Worm (Caenorhabditis elegans) whole organism, L1 larva: ENCODE measurements around the gene col-166.

Experiments used
- C34B4.2 ChIP-seq: sonication (generic microtip); optimal IDR thresholded peaks from 2 replicates; lab custom pipeline; 2017; ENCODE audit warnings: mild to moderate bottlenecking, missing genetic modification characterization, missing compliant biosample characterization
- F16B12.6 ChIP-seq: fragments of 150-350 bp; optimal IDR thresholded peaks from 2 replicates; lab custom pipeline; 2014; ENCODE audit warnings: missing biosample characterization, missing genetic modification characterization
- Y116A8C.19 ChIP-seq: sonication (generic microtip); optimal IDR thresholded peaks from 2 replicates; lab custom pipeline; 2016; ENCODE audit warnings: missing compliant biosample characterization, missing genetic modification characterization, borderline replicate concordance
- alr-1 ChIP-seq: fragments of 200-800 bp; sonication (Bioruptor generic); optimal IDR thresholded peaks from 2 replicates; lab custom pipeline; 2018; ENCODE audit warnings: borderline replicate concordance, mild to moderate bottlenecking, missing genetic modification characterization, missing compliant biosample characterization
- aly-2 ChIP-seq: fragments of 150-350 bp; optimal IDR thresholded peaks from 2 replicates; lab custom pipeline; 2014; ENCODE audit warnings: missing biosample characterization, missing genetic modification characterization
- ama-1 ChIP-seq: fragments of 150-350 bp; optimal IDR thresholded peaks from 2 replicates; lab custom pipeline; 2014
- blmp-1 ChIP-seq: fragments of 150-350 bp; optimal IDR thresholded peaks from 2 replicates; lab custom pipeline; 2014; ENCODE audit warnings: missing biosample characterization, missing genetic modification characterization
- ceh-63 ChIP-seq: fragments of 200-800 bp; sonication (Bioruptor generic); optimal IDR thresholded peaks from 2 replicates; lab custom pipeline; 2018; ENCODE audit warnings: mild to moderate bottlenecking, missing genetic modification characterization, missing compliant biosample characterization
- ceh-8 ChIP-seq: fragments of 200-800 bp; sonication (Bioruptor generic); optimal IDR thresholded peaks from 2 replicates; lab custom pipeline; 2018; ENCODE audit warnings: mild to moderate bottlenecking, missing genetic modification characterization, moderate library complexity, missing compliant biosample characterization
- ceh-82 ChIP-seq, 3 experiments: fragments of 150-350 bp in 1 of 3; sonication (generic microtip) in 2 of 3; optimal IDR thresholded peaks; 2 replicates each; lab custom pipeline; 2014 to 2017; ENCODE audit warnings: missing biosample characterization in 3 of 3, missing genetic modification characterization in 3 of 3
- ceh-90 ChIP-seq: sonication (generic microtip); optimal IDR thresholded peaks from 2 replicates; lab custom pipeline; 2016; ENCODE audit warnings: missing genetic modification characterization, missing compliant biosample characterization
- dpl-1 ChIP-seq, 3 experiments: fragments of 150-350 bp in 2 of 3; sonication (generic microtip) in 1 of 3; optimal IDR thresholded peaks; 2 replicates each; lab custom pipeline; 2014 to 2017; ENCODE audit warnings: missing biosample characterization in 3 of 3, missing genetic modification characterization in 3 of 3, missing genetic modification reagents in 3 of 3
- egl-13 ChIP-seq: sonication (generic microtip); optimal IDR thresholded peaks from 2 replicates; lab custom pipeline; 2016; ENCODE audit warnings: missing genotype, missing genetic modification reagents, missing genetic modification characterization, missing compliant biosample characterization
- egl-27 ChIP-seq, 2 experiments: fragments of 150-350 bp in 1 of 2; sonication (generic microtip); optimal IDR thresholded peaks; 3 replicates each; lab custom pipeline; 2017 to 2018; ENCODE audit warnings: missing biosample characterization in 2 of 2, missing genetic modification characterization in 2 of 2, missing genetic modification reagents in 2 of 2
- elt-2 ChIP-seq: sonication (generic microtip); optimal IDR thresholded peaks from 2 replicates; lab custom pipeline; 2016; ENCODE audit warnings: missing genetic modification characterization, mild to moderate bottlenecking, inconsistent platforms, missing compliant biosample characterization, missing genetic modification reagents
- fkh-4 ChIP-seq: sonication (generic microtip); optimal IDR thresholded peaks from 2 replicates; lab custom pipeline; 2016; ENCODE audit warnings: missing compliant biosample characterization, missing genetic modification characterization, borderline replicate concordance
- hlh-4 ChIP-seq: sonication (generic microtip); optimal IDR thresholded peaks from 2 replicates; lab custom pipeline; 2016; ENCODE audit warnings: mild to moderate bottlenecking, missing genetic modification characterization, missing compliant biosample characterization
- hpl-2 ChIP-seq: fragments of 150-350 bp; optimal IDR thresholded peaks from 2 replicates; lab custom pipeline; 2014; ENCODE audit warnings: missing biosample characterization, missing genetic modification reagents, missing genetic modification characterization
- lin-13 ChIP-seq: fragments of 150-350 bp; optimal IDR thresholded peaks from 2 replicates; lab custom pipeline; 2014; ENCODE audit warnings: missing biosample characterization, missing genetic modification reagents, missing genetic modification characterization
- lir-3 ChIP-seq: sonication (generic microtip); optimal IDR thresholded peaks from 2 replicates; lab custom pipeline; 2016; ENCODE audit warnings: mild to moderate bottlenecking, missing genetic modification characterization, moderate library complexity, missing compliant biosample characterization; ENCODE audit not compliant: poor library complexity
- lsy-2 ChIP-seq, 2 experiments: fragments of 150-350 bp; optimal IDR thresholded peaks; 2 replicates each; lab custom pipeline; 2014; ENCODE audit warnings: missing biosample characterization in 2 of 2, missing genetic modification characterization in 2 of 2
- mdl-1 ChIP-seq, 2 experiments: fragments of 150-350 bp; optimal IDR thresholded peaks; 2 replicates each; lab custom pipeline; 2014 to 2017; ENCODE audit warnings: missing biosample characterization in 2 of 2, missing genetic modification characterization in 2 of 2, inconsistent platforms in 1 of 2
- mef-2 ChIP-seq: fragments of 150-350 bp; optimal IDR thresholded peaks from 2 replicates; lab custom pipeline; 2014; ENCODE audit warnings: missing biosample characterization, missing genetic modification characterization
- mep-1 ChIP-seq: fragments of 150-350 bp; optimal IDR thresholded peaks from 2 replicates; lab custom pipeline; 2014; ENCODE audit warnings: missing biosample characterization, missing genetic modification characterization
- nhr-237 ChIP-seq: fragments of 150-350 bp; optimal IDR thresholded peaks from 2 replicates; lab custom pipeline; 2014; ENCODE audit warnings: missing biosample characterization, missing genetic modification characterization
- nhr-71 ChIP-seq: sonication (generic microtip); optimal IDR thresholded peaks from 2 replicates; lab custom pipeline; 2016; ENCODE audit warnings: mild to moderate bottlenecking, missing genetic modification characterization, moderate library complexity, missing compliant biosample characterization
- nhr-77 ChIP-seq: fragments of 150-350 bp; optimal IDR thresholded peaks from 2 replicates; lab custom pipeline; 2014; ENCODE audit warnings: missing biosample characterization, missing genetic modification characterization
- nhr-85 ChIP-seq: sonication (generic microtip); peaks from one replicate; lab custom pipeline; 2016; ENCODE audit warnings: missing genetic modification characterization, inconsistent platforms, missing compliant biosample characterization
- nhr-90 ChIP-seq: sonication (generic microtip); optimal IDR thresholded peaks from 2 replicates; lab custom pipeline; 2016; ENCODE audit warnings: mild to moderate bottlenecking, missing genetic modification characterization, missing compliant biosample characterization; ENCODE audit not compliant: poor library complexity
- pag-3 ChIP-seq: sonication (generic microtip); optimal IDR thresholded peaks from 2 replicates; lab custom pipeline; 2017; ENCODE audit warnings: missing genetic modification characterization, mild to moderate bottlenecking, missing compliant biosample characterization, antibody characterized with exemption, borderline replicate concordance; ENCODE audit not compliant: insufficient read depth
- pax-3 ChIP-seq: fragments of 200-800 bp; sonication (Bioruptor generic); optimal IDR thresholded peaks from 2 replicates; lab custom pipeline; 2018; ENCODE audit warnings: mild to moderate bottlenecking, missing genetic modification characterization, moderate library complexity, missing compliant biosample characterization
- pqm-1 ChIP-seq: sonication (generic microtip); optimal IDR thresholded peaks from 3 replicates; lab custom pipeline; 2017; ENCODE audit warnings: missing biosample characterization, missing genetic modification characterization
- sptf-1 ChIP-seq: fragments of 150-350 bp; optimal IDR thresholded peaks from 2 replicates; lab custom pipeline; 2014; ENCODE audit warnings: missing biosample characterization, missing genetic modification characterization
- tlp-1 ChIP-seq: fragments of 150-350 bp; optimal IDR thresholded peaks from 2 replicates; lab custom pipeline; 2014; ENCODE audit warnings: missing biosample characterization, missing genetic modification characterization
- unc-130 ChIP-seq: fragments of 150-350 bp; optimal IDR thresholded peaks from 2 replicates; lab custom pipeline; 2017; ENCODE audit warnings: missing biosample characterization, missing genetic modification characterization, inconsistent platforms
- unc-30 ChIP-seq: sonication (generic microtip); optimal IDR thresholded peaks from 2 replicates; lab custom pipeline; 2017; ENCODE audit warnings: missing biosample characterization, missing genetic modification characterization
- unc-62 ChIP-seq: fragments of 150-350 bp; optimal IDR thresholded peaks from 2 replicates; lab custom pipeline; 2014; ENCODE audit warnings: missing biosample characterization, missing genetic modification reagents, missing genetic modification characterization
- unc-86 ChIP-seq: sonication (generic microtip); optimal IDR thresholded peaks from 2 replicates; lab custom pipeline; 2016; ENCODE audit warnings: missing genetic modification characterization, missing compliant biosample characterization
- vab-15 ChIP-seq: sonication (generic microtip); optimal IDR thresholded peaks from 2 replicates; lab custom pipeline; 2017; ENCODE audit warnings: missing genotype, mild to moderate bottlenecking, missing genetic modification characterization, missing compliant biosample characterization
- xbp-1 ChIP-seq: sonication (generic microtip); optimal IDR thresholded peaks from 2 replicates; lab custom pipeline; 2016; ENCODE audit warnings: missing genetic modification characterization, missing compliant biosample characterization
- zip-4 ChIP-seq: fragments of 200-800 bp; sonication (Bioruptor generic); optimal IDR thresholded peaks from 2 replicates; lab custom pipeline; 2018; ENCODE audit warnings: mild to moderate bottlenecking, missing genetic modification characterization, moderate library complexity, missing compliant biosample characterization
- ztf-11 ChIP-seq, 2 experiments: sonication (generic microtip); optimal IDR thresholded peaks; 2 replicates each; lab custom pipeline; 2016 to 2017; ENCODE audit warnings: missing genetic modification characterization in 2 of 2, missing biosample characterization in 1 of 2, missing compliant biosample characterization in 1 of 2
- ztf-4 ChIP-seq: fragments of 150-350 bp; optimal IDR thresholded peaks from 2 replicates; lab custom pipeline; 2014; ENCODE audit warnings: missing biosample characterization, missing genetic modification characterization

Gene col-166

ce11 chrX:6251947-6252617 is 27.7 kb upstream of the col-166 start (continued):
- TF ChIP-seq nhr-237: no peak
- peak; percentile 5 for TF ChIP-seq lir-3
- no peak for TF ChIP-seq pag-3
- TF ChIP-seq pax-3 (tag; lab: Kevin White, UChicago): no peak
- no peak for TF ChIP-seq zip-4 (GFP tag; lab: Kevin White, UChicago)
- no peak for TF ChIP-seq tlp-1
- TF ChIP-seq lin-13 (GFP tag; lab: Kevin White, UChicago): no peak
- TF ChIP-seq blmp-1 (tag; lab: Kevin White, UChicago): no peak
- TF ChIP-seq pqm-1 (tag; lab: Kevin White, UChicago): no peak
- peak in 1 of 2 experiments; percentile 43 for TF ChIP-seq ztf-11 (tag; optimal IDR thresholded peaks at IDR 0.05; lab: Kevin White, UChicago)
- no peak for TF ChIP-seq fkh-4
- TF ChIP-seq ceh-8 (GFP tag; lab: Kevin White, UChicago): peak; percentile 14
- peak; percentile 20 for TF ChIP-seq nhr-77 (tag; lab: Kevin White, UChicago)
- peak; percentile 38 for TF ChIP-seq unc-86 (tag; lab: Kevin White, UChicago)
- peak in 1 of 2 experiments; percentile 27 for TF ChIP-seq lsy-2 (tag; optimal IDR thresholded peaks at IDR 0.05; lab: Kevin White, UChicago)
- peak; percentile 62 for TF ChIP-seq xbp-1 (tag; lab: Kevin White, UChicago)
- TF ChIP-seq sptf-1 (tag; lab: Kevin White, UChicago): no peak
- TF ChIP-seq F16B12.6 (tag; lab: Kevin White, UChicago): no peak
- TF ChIP-seq unc-30: no peak
- no peak for TF ChIP-seq mef-2 (tag; lab: Kevin White, UChicago)
- TF ChIP-seq mdl-1 (tag; optimal IDR thresholded peaks at IDR 0.05; lab: Kevin White, UChicago): peak in 1 of 2 experiments; percentile 34
- peak; percentile 74 for TF ChIP-seq nhr-90 (tag; lab: Kevin White, UChicago)
- no peak for TF ChIP-seq mep-1 (tag; lab: Kevin White, UChicago)
- no peak for TF ChIP-seq ceh-63 (GFP tag; lab: Kevin White, UChicago)
- TF ChIP-seq nhr-71 (tag; lab: Kevin White, UChicago): peak; percentile 76
- TF ChIP-seq egl-27 (tag; optimal IDR thresholded peaks at IDR 0.05; lab: Kevin White, UChicago): no peak
- no peak for TF ChIP-seq hlh-4
- TF ChIP-seq vab-15 (tag; lab: Kevin White, UChicago): no peak
- TF ChIP-seq unc-130 (tag; lab: Kevin White, UChicago): peak; percentile 14
- TF ChIP-seq ceh-82 (tag; optimal IDR thresholded peaks at IDR 0.05; lab: Kevin White, UChicago): peak; percentile 16 to 48 (median 39)
- TF ChIP-seq unc-62 (GFP tag; lab: Kevin White, UChicago): no peak
- no peak for TF ChIP-seq Y116A8C.19
- TF ChIP-seq hpl-2 (GFP tag; lab: Kevin White, UChicago): no peak
- peak; percentile 64 for TF ChIP-seq elt-2
- TF ChIP-seq alr-1: no peak
- peak; percentile 26 for TF ChIP-seq aly-2 (tag; lab: Kevin White, UChicago)
- peak; percentile 98 for TF ChIP-seq ama-1
- TF ChIP-seq C34B4.2 (tag; lab: Kevin White, UChicago): no peak
- peak; percentile 32 for TF ChIP-seq ztf-4 (tag; lab: Kevin White, UChicago)
- TF ChIP-seq egl-13: no peak
- no peak for TF ChIP-seq dpl-1 (GFP tag; optimal IDR thresholded peaks at IDR 0.05; lab: Kevin White, UChicago)
- peak; percentile 88 for TF ChIP-seq nhr-85 (tag; lab: Kevin White, UChicago)
- TF ChIP-seq ceh-90: no peak
- TF ChIP-seq, all 84 proteins: peak for 37
